Worm (Caenorhabditis elegans): ENCODE data around the gene npp-9.
"Not testable (repeated sequence)": the region's sequence is repeated elsewhere in the genome, so short reads cannot be mapped to it uniquely, and the experiment has no call there.

npp-9 gene

DNA sequence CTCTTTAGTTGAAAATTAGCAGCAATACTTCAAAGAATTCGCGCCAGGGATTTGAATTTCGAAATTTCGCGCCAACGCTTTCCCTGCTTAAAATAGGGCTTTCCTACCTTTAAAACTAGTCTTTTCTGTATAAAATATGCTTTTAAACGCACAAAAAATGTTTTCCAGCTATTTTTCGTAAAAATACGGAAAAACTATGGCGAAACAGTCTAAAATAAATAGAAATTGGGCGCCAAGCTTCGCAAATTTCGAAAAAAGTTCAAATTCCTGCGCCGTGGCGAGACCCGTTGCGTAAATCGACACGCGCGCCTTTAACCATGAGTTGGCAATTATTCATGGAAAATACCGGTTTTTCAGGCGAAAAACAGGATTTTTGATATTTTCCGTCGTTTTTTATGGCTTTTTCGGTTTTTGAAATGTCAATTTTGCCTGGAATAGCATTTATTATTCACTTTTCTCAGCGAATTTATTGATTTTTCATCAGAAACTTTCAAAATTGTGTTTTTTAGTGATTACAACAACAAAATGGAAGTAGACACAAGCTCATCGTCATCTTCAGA, at the start of gene npp-9, which contains the start of gene F59A2.5:
Gene npp-9, minus strand, starts transcription at position 126 of the 560 bp plus-strand sequence.
Gene F59A2.5, plus strand, starts transcription at position 510 of the 560 bp plus-strand sequence.
- 0 out of 2 replicates have a peak, but pooled peaks have one; percentile 24 for TF ChIP-seq tbx-11 (GFP tag; IDR thresholded peaks at IDR 0.05)
- TF ChIP-seq F13C5.2 (tag; optimal IDR thresholded peaks at IDR 0.05), result peak; percentile 32
- TF ChIP-seq B0310.2 (tag; optimal IDR thresholded peaks at IDR 0.05), result no peak

ce11 chrIII:3454045-3454444, 49.8 kb upstream of the npp-9 start, which contains the start of gene C34C12.1:
Gene C34C12.1, plus strand, starts transcription at chrIII:3454345.
- not testable (repeated sequence) for TF ChIP-seq ama-1 (optimal IDR thresholded peaks at IDR 0.05); F13C5.2 (tag; optimal IDR thresholded peaks at IDR 0.05); sea-1 (GFP tag; conservative IDR thresholded peaks at IDR 0.05)

DNA sequence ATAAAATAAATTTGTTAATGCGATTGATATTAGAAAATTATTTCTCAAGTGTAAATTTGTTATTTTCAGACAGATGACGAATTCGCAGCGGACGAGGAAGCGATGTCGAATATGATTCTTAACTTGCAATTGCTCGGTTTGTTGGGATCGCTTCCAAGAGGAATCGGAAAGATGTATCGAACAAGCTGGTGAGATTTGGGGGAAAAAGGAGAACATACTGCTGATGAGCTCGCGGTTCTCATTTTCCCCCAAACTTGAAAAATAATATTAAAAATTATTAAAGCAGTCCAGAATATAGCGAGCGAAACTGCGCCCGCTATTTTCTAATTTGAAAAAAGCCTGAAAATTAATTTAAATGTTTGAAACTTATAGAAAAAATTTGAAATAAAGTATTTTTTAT, 49.2 kb upstream of the npp-9 start, which contains the start of gene C34C12.2:
Gene C34C12.2, plus strand, starts transcription at position 301 of the 400 bp plus-strand sequence.
- TF ChIP-seq ceh-13 (GFP tag; optimal IDR thresholded peaks at IDR 0.05); tra-4 (tag; optimal IDR thresholded peaks at IDR 0.05); ceh-36 (tag; optimal IDR thresholded peaks at IDR 0.05): not testable (repeated sequence)

ce11 chrIII:3452563-3453210, 48.4 kb upstream of the npp-9 start, which contains the start of the genes K01A11.3 and C34C12.12:
Gene K01A11.3, minus strand, starts transcription at chrIII:3452613.
Gene C34C12.12, plus strand, starts transcription at chrIII:3453194.
- TF ChIP-seq ama-1 (optimal IDR thresholded peaks at IDR 0.05), result no peak
- no peak for TF ChIP-seq hnd-1 (tag; optimal IDR thresholded peaks at IDR 0.05)
- TF ChIP-seq B0310.2 (tag; optimal IDR thresholded peaks at IDR 0.05), result no peak
- no peak for TF ChIP-seq tbx-11 (GFP tag; IDR thresholded peaks at IDR 0.05)
- TF ChIP-seq scrt-1 (GFP tag; IDR thresholded peaks at IDR 0.05), result no peak
- no peak for TF ChIP-seq tra-4 (tag; optimal IDR thresholded peaks at IDR 0.05)
- no peak for TF ChIP-seq ceh-36 (tag; optimal IDR thresholded peaks at IDR 0.05)

- TF ChIP-seq hnd-1 (tag; optimal IDR thresholded peaks at IDR 0.05), result no peak
- no peak for TF ChIP-seq ama-1 (optimal IDR thresholded peaks at IDR 0.05)
- no peak for TF ChIP-seq F13C5.2 (tag; optimal IDR thresholded peaks at IDR 0.05)
- TF ChIP-seq sea-1 (GFP tag; conservative IDR thresholded peaks at IDR 0.05), result no peak
- TF ChIP-seq hmbx-1 (tag; optimal IDR thresholded peaks at IDR 0.05), result no peak
- no peak for TF ChIP-seq tra-4 (tag; optimal IDR thresholded peaks at IDR 0.05)
- no peak for TF ChIP-seq ceh-13 (GFP tag; optimal IDR thresholded peaks at IDR 0.05)
- no peak for TF ChIP-seq tbx-11 (GFP tag; IDR thresholded peaks at IDR 0.05)
- no peak for TF ChIP-seq ets-7 (tag; optimal IDR thresholded peaks at IDR 0.05)
- no peak for TF ChIP-seq scrt-1 (GFP tag; IDR thresholded peaks at IDR 0.05)
- no peak for TF ChIP-seq tbx-37 (GFP tag; conservative IDR thresholded peaks at IDR 0.05)
Measured at ce11 chrIII:3444139-3444538, 39.9 kb upstream of the npp-9 start, which contains the start of gene spe-41. Gene spe-41, minus strand, starts transcription at chrIII:3444210.

ce11 chrIII:3437139-3437538, 32.9 kb upstream of the npp-9 start:
- no peak for TF ChIP-seq tbx-11 (GFP tag; IDR thresholded peaks at IDR 0.05)
- TF ChIP-seq ama-1 (optimal IDR thresholded peaks at IDR 0.05), result no peak
- TF ChIP-seq hmbx-1 (tag; optimal IDR thresholded peaks at IDR 0.05), result no peak
- TF ChIP-seq F13C5.2 (tag; optimal IDR thresholded peaks at IDR 0.05), result no peak
- no peak for TF ChIP-seq tbx-37 (GFP tag; conservative IDR thresholded peaks at IDR 0.05)
- no peak for TF ChIP-seq flt-1 (GFP tag; IDR thresholded peaks at IDR 0.05)
- TF ChIP-seq tra-4 (tag; optimal IDR thresholded peaks at IDR 0.05), result no peak
- no peak for TF ChIP-seq scrt-1 (GFP tag; IDR thresholded peaks at IDR 0.05)
- TF ChIP-seq hnd-1 (tag; optimal IDR thresholded peaks at IDR 0.05), result no peak
- no peak for TF ChIP-seq sea-1 (GFP tag; conservative IDR thresholded peaks at IDR 0.05)
- TF ChIP-seq hmg-4 (GFP tag; optimal IDR thresholded peaks at IDR 0.05), result no peak
- TF ChIP-seq ets-7 (tag; optimal IDR thresholded peaks at IDR 0.05), result no peak
- TF ChIP-seq ceh-13 (GFP tag; optimal IDR thresholded peaks at IDR 0.05), result no peak
- no peak for TF ChIP-seq B0310.2 (tag; optimal IDR thresholded peaks at IDR 0.05)
- no peak for TF ChIP-seq aly-1 (tag; optimal IDR thresholded peaks at IDR 0.05)
- TF ChIP-seq ceh-36 (tag; optimal IDR thresholded peaks at IDR 0.05), result no peak
- no peak for TF ChIP-seq pes-1 (GFP tag; IDR thresholded peaks at IDR 0.05)

- no peak for TF ChIP-seq pes-1 (GFP tag; IDR thresholded peaks at IDR 0.05)
- no peak for TF ChIP-seq tra-4 (tag; optimal IDR thresholded peaks at IDR 0.05)
- TF ChIP-seq B0310.2 (tag; optimal IDR thresholded peaks at IDR 0.05), result no peak
- TF ChIP-seq ets-7 (tag; optimal IDR thresholded peaks at IDR 0.05), result no peak
- no peak for TF ChIP-seq sea-1 (GFP tag; conservative IDR thresholded peaks at IDR 0.05)
- TF ChIP-seq ceh-13 (GFP tag; optimal IDR thresholded peaks at IDR 0.05), result no peak
- TF ChIP-seq hmbx-1 (tag; optimal IDR thresholded peaks at IDR 0.05), result no peak
- TF ChIP-seq F13C5.2 (tag; optimal IDR thresholded peaks at IDR 0.05), result no peak
- no peak for TF ChIP-seq hnd-1 (tag; optimal IDR thresholded peaks at IDR 0.05)
- no peak for TF ChIP-seq scrt-1 (GFP tag; IDR thresholded peaks at IDR 0.05)
- TF ChIP-seq tbx-11 (GFP tag; IDR thresholded peaks at IDR 0.05), result no peak
- TF ChIP-seq ama-1 (optimal IDR thresholded peaks at IDR 0.05), result no peak
- no peak for TF ChIP-seq aly-1 (tag; optimal IDR thresholded peaks at IDR 0.05)
- TF ChIP-seq flt-1 (GFP tag; IDR thresholded peaks at IDR 0.05), result no peak
Measured at ce11 chrIII:3435152-3435551, 30.9 kb upstream of the npp-9 start.

DNA sequence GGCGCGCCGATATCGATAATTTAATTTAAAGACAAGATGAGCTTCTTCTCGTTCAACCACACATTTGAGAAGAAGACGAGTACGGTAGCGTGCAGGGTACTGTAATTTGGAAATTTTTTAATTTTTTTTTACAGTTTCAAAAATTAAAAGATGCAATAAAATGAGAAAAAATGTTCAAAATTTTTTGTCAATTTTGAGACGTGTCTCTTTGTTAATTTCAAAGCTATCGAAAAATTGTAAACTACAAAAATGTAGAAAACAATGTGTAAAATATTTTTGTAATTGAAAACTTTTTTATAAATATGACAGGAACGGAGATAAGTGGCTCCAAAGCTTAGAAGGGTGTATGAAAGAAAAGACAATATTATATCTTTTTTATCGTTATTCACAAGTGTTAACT, 27.1 kb upstream of the npp-9 start, which contains the start of gene K01A11.1:
Gene K01A11.1, minus strand, starts transcription at position 101 of the 400 bp plus-strand sequence.
- TF ChIP-seq ceh-13 (GFP tag; optimal IDR thresholded peaks at IDR 0.05), result no peak
- no peak for TF ChIP-seq hmbx-1 (tag; optimal IDR thresholded peaks at IDR 0.05)
- no peak for TF ChIP-seq tbx-37 (GFP tag; conservative IDR thresholded peaks at IDR 0.05)
- no peak for TF ChIP-seq hnd-1 (tag; optimal IDR thresholded peaks at IDR 0.05)
- no peak for TF ChIP-seq aly-1 (tag; optimal IDR thresholded peaks at IDR 0.05)
- TF ChIP-seq ama-1 (optimal IDR thresholded peaks at IDR 0.05), result no peak
- no peak for TF ChIP-seq B0310.2 (tag; optimal IDR thresholded peaks at IDR 0.05)
- TF ChIP-seq sea-1 (GFP tag; conservative IDR thresholded peaks at IDR 0.05), result no peak
- TF ChIP-seq tbx-11 (GFP tag; IDR thresholded peaks at IDR 0.05), result no peak
- no peak for TF ChIP-seq F13C5.2 (tag; optimal IDR thresholded peaks at IDR 0.05)
- no peak for TF ChIP-seq scrt-1 (GFP tag; IDR thresholded peaks at IDR 0.05)
- no peak for TF ChIP-seq tra-4 (tag; optimal IDR thresholded peaks at IDR 0.05)
- TF ChIP-seq ets-7 (tag; optimal IDR thresholded peaks at IDR 0.05), result no peak
- TF ChIP-seq ceh-36 (tag; optimal IDR thresholded peaks at IDR 0.05), result no peak
- no peak for TF ChIP-seq hmg-4 (GFP tag; optimal IDR thresholded peaks at IDR 0.05)

Measured in whole organism, early embryonic.